Worm (Caenorhabditis elegans) whole organism, midembryonic: Measurements from ENCODE around the gene hot-3.

Experiments
- T22C8.4 ChIP-seq: fragments of 200-800 bp; sonication (Bioruptor generic); IDR thresholded peaks from 2 replicates; pipeline ENCODE4 v1.3.6; 2022; ENCODE audit warnings: missing genetic modification characterization, missing compliant biosample characterization
- cog-1 ChIP-seq: sonication (generic microtip); optimal IDR thresholded peaks from 2 replicates; lab custom pipeline; 2016; ENCODE audit warnings: missing genetic modification characterization, missing compliant biosample characterization
- flt-1 ChIP-seq: fragments of 200-800 bp; sonication (Bioruptor generic); IDR thresholded peaks from 2 replicates; pipeline ENCODE4 v1.3.6; 2022; ENCODE audit warnings: missing genetic modification characterization, missing compliant biosample characterization
- klf-2 ChIP-seq: fragments of 200-800 bp; sonication (Bioruptor generic); conservative IDR thresholded peaks from 2 replicates; pipeline ENCODE4 v1.3.6; 2022; ENCODE audit warnings: missing genetic modification reagents, missing genetic modification characterization, missing compliant biosample characterization
- ref-1 ChIP-seq: fragments of 200-800 bp; sonication (Bioruptor generic); conservative IDR thresholded peaks from 2 replicates; pipeline ENCODE4 v1.3.6; 2022; ENCODE audit warnings: missing genetic modification reagents, missing genetic modification characterization, missing compliant biosample characterization
- tab-1 ChIP-seq: fragments of 200-800 bp; sonication (Bioruptor generic); IDR thresholded peaks from 2 replicates; pipeline ENCODE4 v1.3.6; 2022; ENCODE audit warnings: missing genetic modification characterization, missing compliant biosample characterization
- ztf-23 ChIP-seq: fragments of 200-800 bp; sonication (Bioruptor generic); IDR thresholded peaks from 2 replicates; pipeline ENCODE4 v1.3.6; 2022; ENCODE audit warnings: missing genetic modification reagents, missing genetic modification characterization, missing compliant biosample characterization
- ztf-29 ChIP-seq: fragments of 200-800 bp; sonication (Bioruptor generic); IDR thresholded peaks from 2 replicates; pipeline ENCODE4 v1.3.6; 2022; ENCODE audit warnings: missing genetic modification reagents, missing genetic modification characterization, missing compliant biosample characterization

DNA sequence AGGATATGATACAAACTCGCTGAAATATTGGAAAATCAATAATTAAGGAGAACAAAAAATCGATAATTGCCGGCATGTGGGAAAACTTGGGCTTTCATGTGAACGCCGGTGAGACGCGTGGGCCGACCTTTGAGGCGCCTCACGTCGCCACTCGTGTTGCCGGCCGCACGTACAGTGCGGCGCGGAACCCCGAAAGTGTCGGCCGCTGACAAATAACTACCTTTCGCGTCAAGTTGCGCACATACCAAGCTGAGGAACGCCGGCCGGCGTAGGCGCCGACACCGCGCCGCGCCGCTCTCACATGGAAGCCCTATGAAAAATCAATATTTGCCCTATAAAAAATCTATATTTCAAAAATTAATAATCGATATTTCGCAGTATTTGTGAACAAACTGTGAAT is 6.4 kb upstream of the hot-3 start:
- TF ChIP-seq ref-1 (GFP tag; lab: Robert Waterston, UW) (no peak), flt-1 (GFP tag; lab: Robert Waterston, UW) (no peak), cog-1 (tag; lab: Kevin White, UChicago) (no peak), ztf-29 (no peak), T22C8.4 (GFP tag; lab: Robert Waterston, UW) (0 out of 2 replicates have a peak, but pooled peaks have one; percentile 31), ztf-23 (no peak), tab-1 (GFP tag; lab: Robert Waterston, UW) (no peak), klf-2 (GFP tag; lab: Robert Waterston, UW) (no peak)
